Fruit fly (Drosophila melanogaster): ENCODE data around the gene Prx6a.

Prx6a gene

dm6 chr2L:2874542-2875194 lies 3.4 kb downstream of the Prx6a start, which contains the start of gene CG8814 (continued):
- TF ChIP-seq CG7357 (GFP tag; IDR thresholded peaks at IDR 0.05) (0 out of 3 replicates have a peak, but pooled peaks have one; percentile 37), Optix (GFP tag; IDR thresholded peaks at IDR 0.05) (no peak), exex (tag; optimal IDR thresholded peaks at IDR 0.05) (peak; percentile 21), TFAM (GFP tag; optimal IDR thresholded peaks at IDR 0.05) (no peak), CG10959 (GFP tag; IDR thresholded peaks at IDR 0.05) (no peak), her (GFP tag; optimal IDR thresholded peaks at IDR 0.05) (peak; percentile 21), CG17612 (GFP tag; IDR thresholded peaks at IDR 0.05) (no peak), jigr1 (GFP tag; IDR thresholded peaks at IDR 0.05) (peak; percentile 65; the same call in 2 of the 3 replicates), CG7839 (tag; optimal IDR thresholded peaks at IDR 0.05) (peak; percentile 68), gcm2 (GFP tag; optimal IDR thresholded peaks at IDR 0.05) (no peak), CG30020 (tag; optimal IDR thresholded peaks at IDR 0.05) (peak; percentile 74), sna (GFP tag; IDR thresholded peaks at IDR 0.05; ENCODE audit: partially characterized antibody) (no peak), H15 (GFP tag; IDR thresholded peaks at IDR 0.05) (0 out of 3 replicates have a peak, but pooled peaks have one; percentile 14), eve (GFP tag; optimal IDR thresholded peaks at IDR 0.05) (no peak), CG4730 (GFP tag; IDR thresholded peaks at IDR 0.05) (peak; percentile 50), Neu2 (GFP tag; optimal IDR thresholded peaks at IDR 0.05; ENCODE audit: borderline replicate concordance) (no peak), CG2129 (GFP tag; IDR thresholded peaks at IDR 0.05; ENCODE audit: partially characterized antibody) (peak; percentile 68), twi (tag; optimal IDR thresholded peaks at IDR 0.05) (peak; percentile 69), corto (GFP tag; optimal IDR thresholded peaks at IDR 0.05) (peak; percentile 25), CG6683 (GFP tag; optimal IDR thresholded peaks at IDR 0.05) (no peak), CG7963 (GFP tag; IDR thresholded peaks at IDR 0.05; ENCODE audit: partially characterized antibody) (no peak; the same call in 2 of the 3 replicates), sima (GFP tag; optimal IDR thresholded peaks at IDR 0.05) (no peak), slbo (GFP tag; IDR thresholded peaks at IDR 0.05) (peak; percentile 85), Doc3 (GFP tag; IDR thresholded peaks at IDR 0.05; ENCODE audit: partially characterized antibody) (peak; percentile 66; the same call in 2 of the 3 replicates), CG15073 (GFP tag; optimal IDR thresholded peaks at IDR 0.05) (no peak), salm (tag; optimal IDR thresholded peaks at IDR 0.05) (no peak), dmrt11E (tag; optimal IDR thresholded peaks at IDR 0.05) (peak; percentile 51), CG10654 (GFP tag; optimal IDR thresholded peaks at IDR 0.05) (peak; percentile 54), CG6689 (GFP tag; IDR thresholded peaks at IDR 0.05) (peak; percentile 74), ase (GFP tag; IDR thresholded peaks at IDR 0.05) (no peak; the same call in 2 of the 3 replicates), Myb (GFP tag; optimal IDR thresholded peaks at IDR 0.05) (no peak), CG18599 (GFP tag; optimal IDR thresholded peaks at IDR 0.05) (peak; percentile 74), CG4617 (GFP tag; optimal IDR thresholded peaks at IDR 0.05; ENCODE audit: borderline replicate concordance) (no peak), CG10209 (GFP tag; optimal IDR thresholded peaks at IDR 0.05) (peak; percentile 58), cas (GFP tag; IDR thresholded peaks at IDR 0.05) (peak; percentile 49; the same call in 1 of the 2 replicates), pfk (GFP tag; optimal IDR thresholded peaks at IDR 0.05) (no peak), CG6175 (GFP tag; IDR thresholded peaks at IDR 0.05) (no peak), cg (GFP tag; optimal IDR thresholded peaks at IDR 0.05) (peak; percentile 96), CG1024 (GFP tag; IDR thresholded peaks at IDR 0.05) (no peak), gsb-n (tag; optimal IDR thresholded peaks at IDR 0.05) (peak; percentile 46), peb (GFP tag; IDR thresholded peaks at IDR 0.05) (no peak), Hr39 (optimal IDR thresholded peaks at IDR 0.05) (no peak), CG4820 (GFP tag; optimal IDR thresholded peaks at IDR 0.05) (peak; percentile 59), toy (GFP tag; IDR thresholded peaks at IDR 0.05) (no peak), CG11696 (GFP tag; IDR thresholded peaks at IDR 0.05) (no peak), emc (GFP tag; optimal IDR thresholded peaks at IDR 0.05) (no peak), Side (GFP tag; optimal IDR thresholded peaks at IDR 0.05) (no peak), CG4360 (GFP tag; IDR thresholded peaks at IDR 0.05) (0 out of 2 replicates have a peak, but pooled peaks have one; percentile 9), CG9876 (GFP tag; optimal IDR thresholded peaks at IDR 0.05) (peak; percentile 0), vvl (GFP tag; IDR thresholded peaks at IDR 0.05) (peak; percentile 43; the same call in 1 of the 2 replicates)
